Worm (Caenorhabditis elegans) whole organism, mixed stage, embryonic: Measurements from ENCODE around the gene him-17.

Source experiments
- hlh-1 ChIP-seq: fragments of 150-350 bp; optimal IDR thresholded peaks from 2 replicates; lab custom pipeline; 2014; ENCODE audit warnings: missing biosample characterization, missing genetic modification reagents, missing genetic modification characterization
- lin-13 ChIP-seq: fragments of 150-350 bp; optimal IDR thresholded peaks from 2 replicates; lab custom pipeline; 2014; ENCODE audit warnings: missing biosample characterization, missing genetic modification characterization
- mab-5 ChIP-seq: fragments of 150-350 bp; optimal IDR thresholded peaks from 2 replicates; lab custom pipeline; 2014; ENCODE audit warnings: missing biosample characterization, missing genetic modification characterization
- mls-2 ChIP-seq: sonication (generic microtip); optimal IDR thresholded peaks from 2 replicates; lab custom pipeline; 2016; ENCODE audit warnings: mild to moderate bottlenecking, missing genetic modification characterization, moderate library complexity, missing compliant biosample characterization
- nhr-76 ChIP-seq: sonication (generic microtip); optimal IDR thresholded peaks from 2 replicates; lab custom pipeline; 2017; ENCODE audit warnings: missing biosample characterization, missing genetic modification characterization
- sem-2 ChIP-seq: fragments of 200-800 bp; sonication (Bioruptor generic); optimal IDR thresholded peaks from 2 replicates; lab custom pipeline; 2018; ENCODE audit warnings: mild to moderate bottlenecking, missing genetic modification characterization, missing compliant biosample characterization
- snpc-4 ChIP-seq: fragments of 150-350 bp; optimal IDR thresholded peaks from 2 replicates; lab custom pipeline; 2014; ENCODE audit warnings: missing biosample characterization, missing genetic modification characterization
- sptf-1 ChIP-seq: sonication (generic microtip); optimal IDR thresholded peaks from 2 replicates; lab custom pipeline; 2017; ENCODE audit warnings: mild to moderate bottlenecking, missing genetic modification characterization, moderate library complexity, missing compliant biosample characterization
- unc-39 ChIP-seq: fragments of 150-350 bp; optimal IDR thresholded peaks from 2 replicates; lab custom pipeline; 2014; ENCODE audit warnings: missing biosample characterization, missing genetic modification characterization
- unc-62 ChIP-seq: fragments of 150-350 bp; optimal IDR thresholded peaks from 2 replicates; lab custom pipeline; 2014; ENCODE audit warnings: missing biosample characterization, missing genetic modification reagents, missing genetic modification characterization
- ztf-11 ChIP-seq: fragments of 150-350 bp; optimal IDR thresholded peaks from 2 replicates; lab custom pipeline; 2014; ENCODE audit warnings: missing biosample characterization, missing genetic modification characterization

DNA sequence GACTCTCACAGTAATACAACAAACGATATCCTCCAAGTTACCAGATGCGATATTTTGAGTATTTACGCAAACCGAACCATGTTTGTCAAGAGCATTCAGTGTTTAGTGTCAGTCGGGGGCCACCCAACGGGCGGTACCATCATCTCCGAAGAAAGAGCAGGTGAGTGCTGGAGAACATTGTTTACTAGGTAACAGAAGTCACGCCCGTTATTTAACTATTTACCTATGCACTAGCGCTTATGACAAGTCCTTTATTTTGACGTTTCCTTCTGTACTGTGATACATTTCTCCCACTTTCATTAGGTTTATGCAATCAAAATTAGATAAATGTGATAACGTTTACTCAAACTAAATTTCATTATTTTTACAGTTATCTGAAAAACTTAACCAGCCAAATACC is 33.1 kb downstream of the him-17 start, which contains the start of gene F57B1.6:
- TF ChIP-seq lin-13 (tag; lab: Kevin White, UChicago) = no peak
- no peak for TF ChIP-seq ztf-11 (tag; lab: Kevin White, UChicago)
- no peak for TF ChIP-seq sptf-1 (tag; lab: Kevin White, UChicago)
- TF ChIP-seq unc-62 (GFP tag; lab: Kevin White, UChicago) = no peak
- no peak for TF ChIP-seq sem-2 (GFP tag; lab: Kevin White, UChicago)
- TF ChIP-seq nhr-76 (tag; lab: Kevin White, UChicago) = no peak
- TF ChIP-seq unc-39 (tag; lab: Kevin White, UChicago) = no peak
- no peak for TF ChIP-seq mab-5 (tag; lab: Kevin White, UChicago)
- no peak for TF ChIP-seq snpc-4
- no peak for TF ChIP-seq hlh-1 (tag; lab: Kevin White, UChicago)
- TF ChIP-seq mls-2 (tag; lab: Kevin White, UChicago) = no peak
